Fruit fly (Drosophila melanogaster): Measurements from ENCODE around the gene ash1.

Gene ash1

dm6 chr3L:19618072-19618958 is 19.8 kb upstream of the ash1 start, which contains the start of gene asf1:
asf1 (plus strand) TSS chr3L:19618894.
- TF ChIP-seq Ets21C (GFP tag; optimal IDR thresholded peaks at IDR 0.05) = no peak
- TF ChIP-seq Met (GFP tag; optimal IDR thresholded peaks at IDR 0.05) = no peak
- TF ChIP-seq vri (GFP tag; optimal IDR thresholded peaks at IDR 0.05) = no peak
- no peak for TF ChIP-seq Lpt (GFP tag; optimal IDR thresholded peaks at IDR 0.05)
- no peak for TF ChIP-seq CG8632 (GFP tag; optimal IDR thresholded peaks at IDR 0.05)
- no peak for TF ChIP-seq Blimp-1 (GFP tag; optimal IDR thresholded peaks at IDR 0.05)
- TF ChIP-seq esn (GFP tag; optimal IDR thresholded peaks at IDR 0.05) = peak; percentile 27
- peak; percentile 38; the same call in 1 of the 3 replicates for TF ChIP-seq CG8119 (GFP tag; IDR thresholded peaks at IDR 0.05)
- TF ChIP-seq CG31627 (GFP tag; optimal IDR thresholded peaks at IDR 0.05) = no peak
- TF ChIP-seq CG6854 (GFP tag; optimal IDR thresholded peaks at IDR 0.05) = no peak
- TF ChIP-seq Hr38 (GFP tag; optimal IDR thresholded peaks at IDR 0.05) = no peak
- peak; percentile 69 for TF ChIP-seq fkh (GFP tag; optimal IDR thresholded peaks at IDR 0.05)
- TF ChIP-seq CG11762 (GFP tag; optimal IDR thresholded peaks at IDR 0.05; ENCODE audit: insufficient read depth) = no peak
- no peak for TF ChIP-seq Ets96B (tag; optimal IDR thresholded peaks at IDR 0.05)
- TF ChIP-seq CG15336 (GFP tag; IDR thresholded peaks at IDR 0.05) = 0 out of 2 replicates have a peak, but pooled peaks have one; percentile 13
- no peak for TF ChIP-seq spab (GFP tag; optimal IDR thresholded peaks at IDR 0.05)
- TF ChIP-seq CG3919 (GFP tag; optimal IDR thresholded peaks at IDR 0.05) = no peak
- no peak for TF ChIP-seq Smox (GFP tag; optimal IDR thresholded peaks at IDR 0.05)
- TF ChIP-seq dsx (GFP tag; optimal IDR thresholded peaks at IDR 0.05; ENCODE audit: poor library complexity, severe bottlenecking) = peak; percentile 92
- TF ChIP-seq fd85E (GFP tag; optimal IDR thresholded peaks at IDR 0.05) = no peak
- no peak for TF ChIP-seq CG9139 (GFP tag; optimal IDR thresholded peaks at IDR 0.05)
- peak; percentile 66 for TF ChIP-seq achi (GFP tag; optimal IDR thresholded peaks at IDR 0.05)
- no peak for TF ChIP-seq pdm3 (GFP tag; optimal IDR thresholded peaks at IDR 0.05)
- peak; percentile 23 for TF ChIP-seq cyc (GFP tag; optimal IDR thresholded peaks at IDR 0.05)
- no peak for TF ChIP-seq CG1621 (tag; optimal IDR thresholded peaks at IDR 0.05)
- TF ChIP-seq Eip78C (GFP tag) = peak; percentile 39

dm6 chr3L:19612172-19612571 is 13.6 kb upstream of the ash1 start, which contains the start of the genes Lon and PIG-F:
Lon (minus strand) TSS chr3L:19612199.
PIG-F (plus strand) TSS chr3L:19612455.
- TF ChIP-seq CG6276 (GFP tag; optimal IDR thresholded peaks at IDR 0.05) (peak; percentile 97), spab (GFP tag; optimal IDR thresholded peaks at IDR 0.05) (peak; percentile 98), CG11762 (GFP tag; optimal IDR thresholded peaks at IDR 0.05; ENCODE audit: insufficient read depth) (peak; percentile 99), CG7368 (GFP tag; optimal IDR thresholded peaks at IDR 0.05) (peak; percentile 98), Ets21C (GFP tag; optimal IDR thresholded peaks at IDR 0.05) (peak; percentile 99), CG8319 (GFP tag; optimal IDR thresholded peaks at IDR 0.05) (peak; percentile 98), Eip75B (GFP tag; optimal IDR thresholded peaks at IDR 0.05) (peak; percentile 99), acj6 (GFP tag; optimal IDR thresholded peaks at IDR 0.05) (peak; percentile 99), Sox102F (GFP tag; optimal IDR thresholded peaks at IDR 0.05) (peak; percentile 99), vri (GFP tag; optimal IDR thresholded peaks at IDR 0.05) (peak; percentile 98), Hr39 (GFP tag; optimal IDR thresholded peaks at IDR 0.05) (peak; percentile 99), achi (GFP tag; optimal IDR thresholded peaks at IDR 0.05) (peak; percentile 99), cyc (GFP tag; optimal IDR thresholded peaks at IDR 0.05) (peak; percentile 99), OdsH (GFP tag; optimal IDR thresholded peaks at IDR 0.05) (peak; percentile 99), Ets96B (tag; optimal IDR thresholded peaks at IDR 0.05) (peak; percentile 99), CG6792 (GFP tag; optimal IDR thresholded peaks at IDR 0.05) (peak; percentile 99), CG4318 (GFP tag; optimal IDR thresholded peaks at IDR 0.05) (peak; percentile 99), CG3919 (GFP tag; optimal IDR thresholded peaks at IDR 0.05) (peak; percentile 99), salr (GFP tag; optimal IDR thresholded peaks at IDR 0.05) (peak; percentile 96 to 99), fkh (GFP tag; optimal IDR thresholded peaks at IDR 0.05) (peak; percentile 98), esn (GFP tag; optimal IDR thresholded peaks at IDR 0.05) (peak; percentile 99), CG8632 (GFP tag; optimal IDR thresholded peaks at IDR 0.05) (peak; percentile 99), CG8119 (GFP tag; IDR thresholded peaks at IDR 0.05) (peak; percentile 98), dac (GFP tag; optimal IDR thresholded peaks at IDR 0.05) (peak; percentile 98), CG10669 (GFP tag; optimal IDR thresholded peaks at IDR 0.05) (peak; percentile 99), CG1621 (tag; optimal IDR thresholded peaks at IDR 0.05) (peak; percentile 95), dsx (GFP tag; optimal IDR thresholded peaks at IDR 0.05; ENCODE audit: poor library complexity, severe bottlenecking) (peak; percentile 96), fd59A (GFP tag; optimal IDR thresholded peaks at IDR 0.05) (peak; percentile 99), CG32006 (GFP tag; optimal IDR thresholded peaks at IDR 0.05) (peak; percentile 99), svp (GFP tag) (peak; percentile 100), net (GFP tag; optimal IDR thresholded peaks at IDR 0.05) (peak; percentile 99), CG31627 (GFP tag; optimal IDR thresholded peaks at IDR 0.05) (peak; percentile 99), pdm3 (GFP tag; optimal IDR thresholded peaks at IDR 0.05) (peak; percentile 99), Met (GFP tag; optimal IDR thresholded peaks at IDR 0.05) (peak; percentile 99), Eip78C (GFP tag) (peak; percentile 100), Sox15 (GFP tag; optimal IDR thresholded peaks at IDR 0.05) (peak; percentile 99), CG15336 (GFP tag; IDR thresholded peaks at IDR 0.05) (peak; percentile 98)
